Worm (Caenorhabditis elegans) whole organism, mixed stage, embryonic: ENCODE measurements around the gene htrl-1.
"Not testable (repeated sequence)": the region's sequence is repeated elsewhere in the genome, so short reads cannot be mapped to it uniquely, and the experiment has no call there.

ENCODE experiments used
- M03D4.4 ChIP-seq: sonication (generic microtip); optimal IDR thresholded peaks from 2 replicates; lab custom pipeline; 2017; ENCODE audit warnings: mild to moderate bottlenecking, missing genetic modification characterization, missing compliant biosample characterization
- bed-3 ChIP-seq: fragments of 200-800 bp; sonication (Bioruptor generic); optimal IDR thresholded peaks from 3 replicates; lab custom pipeline; 2018; ENCODE audit warnings: mild to moderate bottlenecking, missing genetic modification characterization, moderate library complexity, missing compliant biosample characterization
- blmp-1 ChIP-seq: fragments of 150-350 bp; optimal IDR thresholded peaks from 2 replicates; lab custom pipeline; 2014; ENCODE audit warnings: missing biosample characterization, missing genetic modification characterization
- ceh-39 ChIP-seq: fragments of 150-350 bp; optimal IDR thresholded peaks from 2 replicates; lab custom pipeline; 2014; ENCODE audit warnings: missing biosample characterization, missing genetic modification characterization
- ceh-43 ChIP-seq: fragments of 200-800 bp; sonication (Bioruptor generic); optimal IDR thresholded peaks from 2 replicates; lab custom pipeline; 2018; ENCODE audit warnings: mild to moderate bottlenecking, missing genetic modification characterization, moderate library complexity, missing compliant biosample characterization
- ceh-83 ChIP-seq: fragments of 200-800 bp; sonication (Bioruptor generic); optimal IDR thresholded peaks from 2 replicates; lab custom pipeline; 2018; ENCODE audit warnings: mild to moderate bottlenecking, missing genetic modification characterization, missing compliant biosample characterization
- ces-1 ChIP-seq: fragments of 150-350 bp; optimal IDR thresholded peaks from 2 replicates; lab custom pipeline; 2014; ENCODE audit warnings: missing biosample characterization, missing genetic modification reagents, missing genetic modification characterization
- cnd-1 ChIP-seq: fragments of 200-800 bp; sonication (Bioruptor generic); optimal IDR thresholded peaks from 2 replicates; lab custom pipeline; 2018; ENCODE audit warnings: mild to moderate bottlenecking, missing genetic modification characterization, missing compliant biosample characterization
- drap-1 ChIP-seq: fragments of 200-800 bp; sonication (Bioruptor generic); optimal IDR thresholded peaks from 3 replicates; lab custom pipeline; 2018; ENCODE audit warnings: mild to moderate bottlenecking, missing genetic modification characterization, missing compliant biosample characterization
- elt-3 ChIP-seq: fragments of 150-350 bp; optimal IDR thresholded peaks from 2 replicates; lab custom pipeline; 2014; ENCODE audit warnings: missing biosample characterization, missing genetic modification characterization
- flh-1 ChIP-seq: fragments of 200-800 bp; sonication (Bioruptor generic); optimal IDR thresholded peaks from 2 replicates; lab custom pipeline; 2018; ENCODE audit warnings: mild to moderate bottlenecking, missing genetic modification characterization, moderate library complexity, missing compliant biosample characterization
- hlh-1 ChIP-seq: fragments of 150-350 bp; optimal IDR thresholded peaks from 2 replicates; lab custom pipeline; 2014; ENCODE audit warnings: missing biosample characterization, missing genetic modification reagents, missing genetic modification characterization
- lin-13 ChIP-seq: fragments of 150-350 bp; optimal IDR thresholded peaks from 2 replicates; lab custom pipeline; 2014; ENCODE audit warnings: missing biosample characterization, missing genetic modification characterization
- lin-32 ChIP-seq: fragments of 200-800 bp; sonication (Bioruptor generic); optimal IDR thresholded peaks from 2 replicates; lab custom pipeline; 2018; ENCODE audit warnings: mild to moderate bottlenecking, missing genetic modification characterization, missing compliant biosample characterization
- lsy-2 ChIP-seq: fragments of 150-350 bp; optimal IDR thresholded peaks from 2 replicates; lab custom pipeline; 2014; ENCODE audit warnings: missing biosample characterization, missing genetic modification characterization
- mab-5 ChIP-seq: fragments of 150-350 bp; optimal IDR thresholded peaks from 2 replicates; lab custom pipeline; 2014; ENCODE audit warnings: missing biosample characterization, missing genetic modification characterization
- mep-1 ChIP-seq: fragments of 150-350 bp; optimal IDR thresholded peaks from 2 replicates; lab custom pipeline; 2017; ENCODE audit warnings: missing biosample characterization, missing genetic modification reagents, missing genetic modification characterization, inconsistent platforms
- mls-2 ChIP-seq: sonication (generic microtip); optimal IDR thresholded peaks from 2 replicates; lab custom pipeline; 2016; ENCODE audit warnings: mild to moderate bottlenecking, missing genetic modification characterization, moderate library complexity, missing compliant biosample characterization
- nhr-12 ChIP-seq: fragments of 150-350 bp; optimal IDR thresholded peaks from 2 replicates; lab custom pipeline; 2014; ENCODE audit warnings: missing biosample characterization, missing genetic modification characterization
- nhr-2 ChIP-seq: fragments of 150-350 bp; optimal IDR thresholded peaks from 2 replicates; lab custom pipeline; 2014; ENCODE audit warnings: missing biosample characterization, missing genetic modification characterization
- nhr-237 ChIP-seq: fragments of 150-350 bp; optimal IDR thresholded peaks from 2 replicates; lab custom pipeline; 2014; ENCODE audit warnings: missing biosample characterization, missing genetic modification characterization
- nhr-28 ChIP-seq: fragments of 150-350 bp; optimal IDR thresholded peaks from 2 replicates; lab custom pipeline; 2014; ENCODE audit warnings: missing biosample characterization, missing genetic modification characterization
- nhr-76 ChIP-seq: sonication (generic microtip); optimal IDR thresholded peaks from 2 replicates; lab custom pipeline; 2017; ENCODE audit warnings: missing biosample characterization, missing genetic modification characterization
- pha-4 ChIP-seq: fragments of 150-350 bp; optimal IDR thresholded peaks from 2 replicates; lab custom pipeline; 2018; ENCODE audit warnings: missing biosample characterization, missing genetic modification reagents, missing genetic modification characterization
- sem-2 ChIP-seq: fragments of 200-800 bp; sonication (Bioruptor generic); optimal IDR thresholded peaks from 2 replicates; lab custom pipeline; 2018; ENCODE audit warnings: mild to moderate bottlenecking, missing genetic modification characterization, missing compliant biosample characterization
- sptf-1 ChIP-seq: sonication (generic microtip); optimal IDR thresholded peaks from 2 replicates; lab custom pipeline; 2017; ENCODE audit warnings: mild to moderate bottlenecking, missing genetic modification characterization, moderate library complexity, missing compliant biosample characterization
- tbx-8 ChIP-seq: fragments of 200-800 bp; sonication (Bioruptor generic); optimal IDR thresholded peaks from 2 replicates; lab custom pipeline; 2018; ENCODE audit warnings: mild to moderate bottlenecking, missing genetic modification characterization, moderate library complexity, missing compliant biosample characterization
- unc-39 ChIP-seq: fragments of 150-350 bp; optimal IDR thresholded peaks from 2 replicates; lab custom pipeline; 2014; ENCODE audit warnings: missing biosample characterization, missing genetic modification characterization
- unc-62 ChIP-seq: fragments of 150-350 bp; optimal IDR thresholded peaks from 2 replicates; lab custom pipeline; 2014; ENCODE audit warnings: missing biosample characterization, missing genetic modification reagents, missing genetic modification characterization
- zip-8 ChIP-seq: fragments of 150-350 bp; optimal IDR thresholded peaks from 2 replicates; lab custom pipeline; 2014; ENCODE audit warnings: missing biosample characterization, missing genetic modification characterization
- ztf-11 ChIP-seq: fragments of 150-350 bp; optimal IDR thresholded peaks from 2 replicates; lab custom pipeline; 2014; ENCODE audit warnings: missing biosample characterization, missing genetic modification characterization

The htrl-1 gene

ce11 chrV:11479406-11479805 is 16.8 kb downstream of the htrl-1 start, which contains the start of gene T11F9.22:
Gene T11F9.22, plus strand, starts transcription at chrV:11479706.
- TF ChIP-seq mls-2 (tag; lab: Kevin White, UChicago) (no peak), ceh-43 (no peak), M03D4.4 (tag; lab: Kevin White, UChicago) (no peak), blmp-1 (tag; lab: Kevin White, UChicago) (no peak), hlh-1 (tag; lab: Kevin White, UChicago) (no peak)
- TF ChIP-seq, all 35 proteins: peak for 0

ce11 chrV:11475638-11476037 is 20.5 kb downstream of the htrl-1 start, which contains the start of gene T11F9.7:
Gene T11F9.7, plus strand, starts transcription at chrV:11475938.
- TF ChIP-seq lsy-2 (tag; lab: Kevin White, UChicago); nhr-2 (tag; lab: Kevin White, UChicago); drap-1: not testable (repeated sequence)

- TF ChIP-seq sem-2 (GFP tag; lab: Kevin White, UChicago) (no peak), nhr-76 (tag; lab: Kevin White, UChicago) (no peak), nhr-2 (tag; lab: Kevin White, UChicago) (no peak), zip-8 (tag; lab: Kevin White, UChicago) (no peak), elt-3 (no peak), hlh-1 (tag; lab: Kevin White, UChicago) (no peak), blmp-1 (tag; lab: Kevin White, UChicago) (no peak), ceh-43 (no peak), unc-39 (tag; lab: Kevin White, UChicago) (no peak), sptf-1 (tag; lab: Kevin White, UChicago) (no peak), mab-5 (tag; lab: Kevin White, UChicago) (no peak), mep-1 (tag; lab: Kevin White, UChicago) (no peak), lin-13 (tag; lab: Kevin White, UChicago) (no peak), flh-1 (GFP tag; lab: Kevin White, UChicago) (no peak), lin-32 (no peak), nhr-237 (tag; lab: Kevin White, UChicago) (no peak), ces-1 (no peak)
Observed at ce11 chrV:11474399-11474798, 21.8 kb downstream of the htrl-1 start, which contains the start of gene nas-22. Gene nas-22, plus strand, starts transcription at chrV:11474699.

ce11 chrV:11472209-11472608 is 24.0 kb downstream of the htrl-1 start, which contains the start of the genes nas-20 and nas-21:
Gene nas-20, minus strand, starts transcription at chrV:11472309.
Gene nas-21, plus strand, starts transcription at chrV:11472564.
- no peak for TF ChIP-seq nhr-28 (tag; lab: Kevin White, UChicago)
- no peak for TF ChIP-seq zip-8 (tag; lab: Kevin White, UChicago)
- TF ChIP-seq pha-4 (tag; lab: Kevin White, UChicago): no peak
- TF ChIP-seq mls-2 (tag; lab: Kevin White, UChicago): no peak
- TF ChIP-seq hlh-1 (tag; lab: Kevin White, UChicago): no peak
- TF ChIP-seq nhr-237 (tag; lab: Kevin White, UChicago): no peak
- no peak for TF ChIP-seq flh-1 (GFP tag; lab: Kevin White, UChicago)
- no peak for TF ChIP-seq nhr-76 (tag; lab: Kevin White, UChicago)
- no peak for TF ChIP-seq M03D4.4 (tag; lab: Kevin White, UChicago)
- no peak for TF ChIP-seq blmp-1 (tag; lab: Kevin White, UChicago)
- no peak for TF ChIP-seq elt-3
- no peak for TF ChIP-seq ceh-39 (tag; lab: Kevin White, UChicago)
- TF ChIP-seq bed-3 (GFP tag; lab: Kevin White, UChicago): no peak
- TF ChIP-seq mab-5 (tag; lab: Kevin White, UChicago): no peak
- TF ChIP-seq ztf-11 (tag; lab: Kevin White, UChicago): no peak

- TF ChIP-seq sptf-1 (tag; lab: Kevin White, UChicago) (no peak), unc-39 (tag; lab: Kevin White, UChicago) (no peak), cnd-1 (tag; lab: Kevin White, UChicago) (no peak)
Observed at ce11 chrV:11470210-11470713, 25.9 kb downstream of the htrl-1 start, which contains the start of gene aat-6. Gene aat-6, minus strand, starts transcription at chrV:11470663.

ce11 chrV:11462963-11463453 is 33.2 kb downstream of the htrl-1 start, which contains the start of gene zipt-16:
Gene zipt-16, plus strand, starts transcription at chrV:11463013.
- no peak for TF ChIP-seq ceh-39 (tag; lab: Kevin White, UChicago)
- no peak for TF ChIP-seq nhr-237 (tag; lab: Kevin White, UChicago)
- TF ChIP-seq unc-62 (GFP tag; lab: Kevin White, UChicago): no peak
- TF ChIP-seq ceh-83 (GFP tag; lab: Kevin White, UChicago): no peak
- TF ChIP-seq sem-2 (GFP tag; lab: Kevin White, UChicago): no peak
- no peak for TF ChIP-seq tbx-8 (GFP tag; lab: Kevin White, UChicago)
- no peak for TF ChIP-seq flh-1 (GFP tag; lab: Kevin White, UChicago)
- no peak for TF ChIP-seq nhr-76 (tag; lab: Kevin White, UChicago)
- no peak for TF ChIP-seq drap-1
- TF ChIP-seq nhr-12 (tag; lab: Kevin White, UChicago): no peak
- no peak for TF ChIP-seq ces-1
- TF ChIP-seq ceh-43: no peak
- no peak for TF ChIP-seq mep-1 (tag; lab: Kevin White, UChicago)
- TF ChIP-seq mls-2 (tag; lab: Kevin White, UChicago): no peak
